Fruit fly (Drosophila melanogaster) whole organism, embryonic: ENCODE data around the gene stck.

Experiments
- Asciz ChIP-seq: fragments of 200-800 bp; sonication (Bioruptor generic); optimal IDR thresholded peaks from 2 replicates; lab custom pipeline; 2017; ENCODE audit warnings: missing biosample characterization, mild to moderate bottlenecking, missing genetic modification characterization, missing genetic modification reagents
- CG1024 ChIP-seq: fragments of 200-800 bp; sonication (Bioruptor generic); IDR thresholded peaks from 2 replicates; pipeline ENCODE4 v1.3.6; 2022; ENCODE audit warnings: missing biosample characterization, missing genetic modification characterization
- CG10565 ChIP-seq: fragments of 200-800 bp; sonication (Bioruptor generic); optimal IDR thresholded peaks from 3 replicates; lab custom pipeline; 2016; ENCODE audit warnings: missing biosample characterization, mild to moderate bottlenecking, missing genetic modification characterization
- CG12219 ChIP-seq: fragments of 200-800 bp; sonication (Bioruptor generic); optimal IDR thresholded peaks from 3 replicates; lab custom pipeline; 2018; ENCODE audit warnings: missing biosample characterization, mild to moderate bottlenecking, missing genetic modification characterization
- CG12391 ChIP-seq: fragments of 200-800 bp; sonication (Bioruptor generic); optimal IDR thresholded peaks from 3 replicates; lab custom pipeline; 2018; ENCODE audit warnings: missing biosample characterization, mild to moderate bottlenecking, missing genetic modification characterization, moderate library complexity
- CG13123 ChIP-seq: fragments of 200-800 bp; sonication (Bioruptor generic); optimal IDR thresholded peaks from 2 replicates; lab custom pipeline; 2016; ENCODE audit warnings: missing biosample characterization, missing genetic modification characterization
- CG16779 ChIP-seq: fragments of 200-800 bp; sonication (Bioruptor generic); IDR thresholded peaks from 2 replicates; pipeline ENCODE4 v1.3.6; 2022; ENCODE audit warnings: missing biosample characterization, missing genetic modification characterization
- CG17802 ChIP-seq: fragments of 200-800 bp; sonication (Bioruptor generic); optimal IDR thresholded peaks from 2 replicates; lab custom pipeline; 2018; ENCODE audit warnings: missing biosample characterization, mild to moderate bottlenecking, missing genetic modification characterization, moderate library complexity
- CG17829 ChIP-seq: fragments of 200-800 bp; optimal IDR thresholded peaks from 2 replicates; lab custom pipeline; 2019; ENCODE audit warnings: missing biosample characterization, mild to moderate bottlenecking, missing genetic modification characterization, moderate library complexity
- CG18619 ChIP-seq: fragments of 200-800 bp; sonication (Bioruptor generic); optimal IDR thresholded peaks from 3 replicates; lab custom pipeline; 2017; ENCODE audit warnings: missing biosample characterization, mild to moderate bottlenecking, missing genetic modification characterization
- CG2120 ChIP-seq: fragments of 200-800 bp; sonication (Bioruptor generic); optimal IDR thresholded peaks from 3 replicates; lab custom pipeline; 2016; ENCODE audit warnings: missing biosample characterization, missing genetic modification characterization
- CG32532 ChIP-seq: fragments of 200-800 bp; sonication (Bioruptor generic); IDR thresholded peaks from 2 replicates; pipeline ENCODE4 v1.3.6; 2022; ENCODE audit warnings: missing biosample characterization, missing genetic modification characterization
- CG33213 ChIP-seq: fragments of 200-800 bp; sonication (Bioruptor generic); optimal IDR thresholded peaks from 3 replicates; lab custom pipeline; 2016; ENCODE audit warnings: missing biosample characterization, missing genetic modification characterization
- CG3726 ChIP-seq: fragments of 200-800 bp; sonication (Bioruptor generic); IDR thresholded peaks from 3 replicates; pipeline ENCODE4, ENCODE4 v1.3.6; 2022; ENCODE audit warnings: missing biosample characterization, missing genetic modification characterization
- CG6175 ChIP-seq: fragments of 200-800 bp; sonication (Bioruptor generic); IDR thresholded peaks from 3 replicates; pipeline ENCODE4 v1.3.6; 2022; ENCODE audit warnings: missing biosample characterization, missing genetic modification characterization
- CG6272 ChIP-seq: fragments of 200-800 bp; sonication (Bioruptor generic); IDR thresholded peaks from 2 replicates; pipeline ENCODE4 v1.3.6; 2022; ENCODE audit warnings: missing biosample characterization, missing genetic modification characterization
- CG6654 ChIP-seq: fragments of 200-800 bp; sonication (Bioruptor generic); optimal IDR thresholded peaks from 2 replicates; lab custom pipeline; 2017; ENCODE audit warnings: missing biosample characterization, mild to moderate bottlenecking, missing genetic modification characterization
- CG6791 ChIP-seq: fragments of 200-800 bp; sonication (Bioruptor generic); IDR thresholded peaks from 3 replicates; pipeline ENCODE4 v1.3.6; 2022; ENCODE audit warnings: missing biosample characterization, missing genetic modification characterization; ENCODE audit not compliant: partially characterized antibody
- CG6813 ChIP-seq: fragments of 200-800 bp; sonication (Bioruptor generic); optimal IDR thresholded peaks from 2 replicates; lab custom pipeline; 2017; ENCODE audit warnings: missing biosample characterization, missing genetic modification characterization, mild to moderate bottlenecking, moderate library complexity, missing genetic modification reagents
- CG8944 ChIP-seq: fragments of 200-800 bp; sonication (Bioruptor generic); optimal IDR thresholded peaks from 3 replicates; lab custom pipeline; 2016; ENCODE audit warnings: missing biosample characterization, missing genetic modification characterization
- CG9727 ChIP-seq: fragments of 200-800 bp; sonication (Bioruptor generic); optimal IDR thresholded peaks from 3 replicates; lab custom pipeline; 2017; ENCODE audit warnings: missing biosample characterization, mild to moderate bottlenecking, missing genetic modification characterization
- Kr ChIP-seq: fragments of 200-800 bp; sonication (Bioruptor generic); optimal IDR thresholded peaks from 2 replicates; lab custom pipeline; 2017; ENCODE audit warnings: missing biosample characterization, mild to moderate bottlenecking, missing genetic modification characterization
- Lim3 ChIP-seq: fragments of 200-800 bp; sonication (Bioruptor generic); IDR thresholded peaks from 2 replicates; pipeline ENCODE4 v1.3.6; 2022; ENCODE audit warnings: missing biosample characterization, missing genetic modification characterization
- Nf-YA ChIP-seq: fragments of 200-800 bp; sonication (Bioruptor generic); IDR thresholded peaks from 2 replicates; pipeline ENCODE4 v1.3.6; 2022; ENCODE audit warnings: missing biosample characterization, missing genetic modification characterization
- Nf-YB ChIP-seq: fragments of 200-800 bp; sonication (Bioruptor generic); optimal IDR thresholded peaks from 3 replicates; lab custom pipeline; 2019; ENCODE audit warnings: missing biosample characterization, mild to moderate bottlenecking, missing genetic modification characterization, moderate library complexity
- Oaz ChIP-seq: fragments of 200-800 bp; sonication (Bioruptor generic); IDR thresholded peaks from 2 replicates; pipeline ENCODE4 v1.3.6; 2022; ENCODE audit warnings: missing biosample characterization, missing genetic modification characterization
- Rfx ChIP-seq: fragments of 200-800 bp; sonication (Bioruptor generic); IDR thresholded peaks from 2 replicates; pipeline ENCODE4 v1.3.6; 2022; ENCODE audit warnings: missing biosample characterization, missing genetic modification characterization
- Six4 ChIP-seq: fragments of 200-800 bp; sonication (Bioruptor generic); optimal IDR thresholded peaks from 2 replicates; lab custom pipeline; 2016; ENCODE audit warnings: missing biosample characterization, missing genetic modification characterization
- TFAM ChIP-seq: fragments of 200-800 bp; sonication (Bioruptor generic); optimal IDR thresholded peaks from 2 replicates; lab custom pipeline; 2017; ENCODE audit warnings: missing biosample characterization, missing genetic modification characterization, inconsistent platforms
- Trl ChIP-seq, 3 experiments: fragments of >200 bp in 2 of 3; fragments of 200-800 bp in 1 of 3; sonication (Bioruptor generic) in 1 of 3; optimal IDR thresholded peaks; 2 replicates in 1 of 3; 3 replicates in 2 of 3; lab custom pipeline; 2016 to 2017; ENCODE audit warnings: missing biosample characterization in 1 of 3, missing genetic modification characterization in 1 of 3
- Vsx1 ChIP-seq: fragments of 200-800 bp; sonication (Bioruptor generic); optimal IDR thresholded peaks from 2 replicates; lab custom pipeline; 2017; ENCODE audit warnings: missing biosample characterization, mild to moderate bottlenecking, missing genetic modification characterization, missing genetic modification reagents
- ase ChIP-seq: fragments of 200-800 bp; sonication (Bioruptor generic); IDR thresholded peaks from 3 replicates; pipeline ENCODE4 v1.3.6; 2022; ENCODE audit warnings: missing biosample characterization, missing genetic modification characterization
- caup ChIP-seq: fragments of 200-800 bp; sonication (Bioruptor generic); optimal IDR thresholded peaks from 3 replicates; lab custom pipeline; 2017; ENCODE audit warnings: missing biosample characterization, mild to moderate bottlenecking, missing genetic modification characterization, moderate library complexity; ENCODE audit not compliant: severe bottlenecking
- danr ChIP-seq: fragments of 200-800 bp; sonication (Bioruptor generic); IDR thresholded peaks from 2 replicates; pipeline ENCODE4 v1.3.6; 2022; ENCODE audit warnings: missing biosample characterization, missing genetic modification characterization
- dmrt99B ChIP-seq: fragments of 200-800 bp; sonication (Bioruptor generic); optimal IDR thresholded peaks from 2 replicates; lab custom pipeline; 2018; ENCODE audit warnings: missing biosample characterization, mild to moderate bottlenecking, missing genetic modification characterization, moderate library complexity
- fd102C ChIP-seq: fragments of 200-800 bp; sonication (Bioruptor generic); optimal IDR thresholded peaks from 2 replicates; lab custom pipeline; 2018; ENCODE audit warnings: missing biosample characterization, mild to moderate bottlenecking, missing genetic modification characterization, moderate library complexity
- fd3F ChIP-seq: fragments of 200-800 bp; sonication (Bioruptor generic); optimal IDR thresholded peaks from 2 replicates; lab custom pipeline; 2018; ENCODE audit warnings: missing biosample characterization, mild to moderate bottlenecking, missing genetic modification characterization, moderate library complexity
- gsb ChIP-seq: fragments of 200-800 bp; sonication (Bioruptor generic); IDR thresholded peaks from 2 replicates; pipeline ENCODE4 v1.3.6; 2022; ENCODE audit warnings: missing biosample characterization, missing genetic modification characterization
- ham ChIP-seq: fragments of 200-800 bp; sonication (Bioruptor generic); IDR thresholded peaks from 2 replicates; pipeline ENCODE4 v1.3.6; 2022; ENCODE audit warnings: missing biosample characterization, missing genetic modification characterization
- ind ChIP-seq: fragments of 200-800 bp; sonication (Bioruptor generic); optimal IDR thresholded peaks from 3 replicates; lab custom pipeline; 2016; ENCODE audit warnings: missing biosample characterization, missing genetic modification characterization
- nerfin-1 ChIP-seq: fragments of 200-800 bp; sonication (Bioruptor generic); optimal IDR thresholded peaks from 3 replicates; lab custom pipeline; 2019; ENCODE audit warnings: missing biosample characterization, mild to moderate bottlenecking, missing genetic modification characterization, moderate library complexity
- nerfin-2 ChIP-seq: fragments of 200-800 bp; sonication (Bioruptor generic); IDR thresholded peaks from 2 replicates; pipeline ENCODE4 v1.3.6; 2022; ENCODE audit warnings: missing biosample characterization, missing genetic modification characterization; ENCODE audit not compliant: partially characterized antibody
- pita ChIP-seq: fragments of 200-800 bp; sonication (Bioruptor generic); optimal IDR thresholded peaks from 2 replicates; lab custom pipeline; 2017; ENCODE audit warnings: missing biosample characterization, mild to moderate bottlenecking, missing genetic modification characterization
- psq ChIP-seq: fragments of 200-800 bp; sonication (Bioruptor generic); optimal IDR thresholded peaks from 2 replicates; lab custom pipeline; 2017; ENCODE audit warnings: missing biosample characterization, missing genetic modification characterization
- row ChIP-seq: fragments of 200-800 bp; sonication (Bioruptor generic); IDR thresholded peaks from 3 replicates; pipeline ENCODE4 v1.3.6; 2022; ENCODE audit warnings: missing biosample characterization, missing genetic modification characterization
- sens ChIP-seq: fragments of 200-800 bp; sonication (Bioruptor generic); peaks from one replicate; lab custom pipeline; 2016; ENCODE audit warnings: missing biosample characterization, missing genetic modification characterization
- sqz ChIP-seq: fragments of 200-800 bp; sonication (Bioruptor generic); optimal IDR thresholded peaks from 3 replicates; lab custom pipeline; 2018; ENCODE audit warnings: missing biosample characterization, mild to moderate bottlenecking, missing genetic modification characterization
- ssp ChIP-seq: fragments of 200-800 bp; sonication (Bioruptor generic); IDR thresholded peaks from 2 replicates; pipeline ENCODE4 v1.3.6; 2022; ENCODE audit warnings: missing biosample characterization, missing genetic modification characterization
- vnd ChIP-seq: fragments of 200-800 bp; sonication (Bioruptor generic); IDR thresholded peaks from 3 replicates; pipeline ENCODE4 v1.3.6; 2022; ENCODE audit warnings: missing biosample characterization, missing genetic modification characterization; ENCODE audit not compliant: partially characterized antibody
- wdn ChIP-seq: fragments of 200-800 bp; sonication (Bioruptor generic); IDR thresholded peaks from 2 replicates; pipeline ENCODE4 v1.3.6; 2022; ENCODE audit warnings: missing biosample characterization, missing genetic modification characterization

The stck gene

DNA sequence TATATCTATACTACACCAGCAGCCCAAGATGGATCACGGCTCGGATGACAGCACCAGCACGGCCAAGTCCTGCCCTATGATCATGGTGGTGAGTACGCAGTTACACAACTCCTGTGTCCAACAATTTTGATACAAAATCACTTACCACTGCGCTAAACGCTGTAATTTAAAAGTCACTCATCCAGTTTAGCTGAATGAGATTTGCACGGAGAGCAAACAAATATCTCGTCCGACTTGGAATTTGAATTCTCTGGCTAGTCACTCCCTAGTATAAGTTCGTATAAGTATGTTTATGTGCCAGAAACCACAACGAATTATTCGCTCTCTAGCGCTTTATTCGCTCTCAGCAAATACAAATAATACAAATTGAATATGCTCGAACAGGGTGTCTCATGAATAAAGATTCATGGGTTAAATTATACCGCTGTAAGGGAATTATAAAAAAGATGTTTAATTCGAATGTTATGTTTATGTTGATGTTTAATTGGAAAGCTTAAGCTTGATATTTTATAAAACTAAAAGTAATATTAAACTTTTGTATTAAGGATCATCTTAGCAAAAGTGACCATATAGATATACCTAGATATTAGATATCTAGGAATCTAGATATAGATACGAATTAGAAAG lies 39.0 kb upstream of the stck start (continued):
- TF ChIP-seq dmrt99B (tag; lab: Kevin White, UChicago): no peak
- no peak for TF ChIP-seq danr
- no peak for TF ChIP-seq fd102C (GFP tag; lab: Kevin White, UChicago)
- peak in 1 of 2 experiments; percentile 60 for TF ChIP-seq Trl (optimal IDR thresholded peaks at IDR 0.05; lab: Kevin White, UChicago)
- no peak for TF ChIP-seq Trl (GFP tag; optimal IDR thresholded peaks at IDR 0.05; lab: Kevin White, UChicago)
- no peak for TF ChIP-seq ham (GFP tag; lab: Robert Waterston, UW)
- no peak for TF ChIP-seq CG33213 (GFP tag; lab: Kevin White, UChicago)
- no peak for TF ChIP-seq sqz
- TF ChIP-seq CG17829 (tag; lab: Kevin White, UChicago): no peak
- TF ChIP-seq Six4 (GFP tag; lab: Kevin White, UChicago): no peak
- no peak for TF ChIP-seq CG6791 (GFP tag; lab: Robert Waterston, UW)
- no peak for TF ChIP-seq CG10565 (GFP tag; lab: Kevin White, UChicago)
- TF ChIP-seq Oaz (GFP tag; lab: Robert Waterston, UW): no peak
- TF ChIP-seq CG2120 (GFP tag; lab: Kevin White, UChicago): peak; percentile 61
- TF ChIP-seq Nf-YB: no peak
- TF ChIP-seq Kr (GFP tag; lab: Kevin White, UChicago): no peak
- TF ChIP-seq nerfin-1: no peak
- TF ChIP-seq Rfx (GFP tag; lab: Robert Waterston, UW): peak; percentile 51; the same call in 1 of the 2 replicates
- no peak for TF ChIP-seq CG6654 (GFP tag; lab: Kevin White, UChicago)
- no peak for TF ChIP-seq ssp (GFP tag; lab: Robert Waterston, UW)
- TF ChIP-seq CG12219 (GFP tag; lab: Kevin White, UChicago): peak; percentile 14
- TF ChIP-seq CG6175 (GFP tag; lab: Robert Waterston, UW): no peak
- TF ChIP-seq psq (GFP tag; lab: Kevin White, UChicago): no peak
- no peak for TF ChIP-seq CG16779 (GFP tag; lab: Robert Waterston, UW)
- no peak for TF ChIP-seq Nf-YA (GFP tag; lab: Robert Waterston, UW)
- TF ChIP-seq fd3F (GFP tag; lab: Kevin White, UChicago): no peak
- TF ChIP-seq TFAM (GFP tag; lab: Kevin White, UChicago): no peak
- TF ChIP-seq CG9727 (GFP tag; lab: Kevin White, UChicago): no peak
- TF ChIP-seq ase (GFP tag; lab: Robert Waterston, UW): no peak
- no peak for TF ChIP-seq CG17802 (tag; lab: Kevin White, UChicago)
- TF ChIP-seq CG6272 (GFP tag; lab: Robert Waterston, UW): no peak
- TF ChIP-seq CG18619 (GFP tag; lab: Kevin White, UChicago): no peak
- TF ChIP-seq nerfin-2 (GFP tag; lab: Robert Waterston, UW): no peak
- TF ChIP-seq CG32532 (GFP tag; lab: Robert Waterston, UW): peak; percentile 48; the same call in 1 of the 2 replicates
- TF ChIP-seq sens: peak; percentile 72
- no peak for TF ChIP-seq gsb (GFP tag; lab: Robert Waterston, UW)
- no peak for TF ChIP-seq CG13123
- no peak for TF ChIP-seq CG1024
- TF ChIP-seq Vsx1 (GFP tag; lab: Kevin White, UChicago): no peak
- TF ChIP-seq CG12391 (tag; lab: Kevin White, UChicago): peak; percentile 23
- TF ChIP-seq Lim3: no peak
- TF ChIP-seq vnd: no peak
- no peak for TF ChIP-seq ind
- TF ChIP-seq CG3726 (GFP tag; lab: Robert Waterston, UW): no peak
- TF ChIP-seq caup (GFP tag; lab: Kevin White, UChicago): no peak
- peak; percentile 46 for TF ChIP-seq CG6813 (GFP tag; lab: Kevin White, UChicago)
- no peak for TF ChIP-seq wdn
- no peak for TF ChIP-seq CG8944 (GFP tag; lab: Kevin White, UChicago)
- TF ChIP-seq row (GFP tag; lab: Robert Waterston, UW): peak; percentile 47; the same call in 1 of the 3 replicates
- TF ChIP-seq pita (GFP tag; lab: Kevin White, UChicago): no peak
- TF ChIP-seq Asciz (GFP tag; lab: Kevin White, UChicago): peak; percentile 26
